Worm (Caenorhabditis elegans): ENCODE results near the gene T02H6.8.

The T02H6.8 gene

ce11 chrII:701371-702139, 20.9 kb downstream of the T02H6.8 start, which contains the start of gene thoc-1 (continued):
- peak; percentile 7 for TF ChIP-seq snu-23 (GFP tag; optimal IDR thresholded peaks at IDR 0.05)
- no peak for TF ChIP-seq grh-1 (GFP tag; IDR thresholded peaks at IDR 0.05)
- TF ChIP-seq ztf-4 (tag; optimal IDR thresholded peaks at IDR 0.05): no peak
- no peak for TF ChIP-seq ceh-90 (tag; optimal IDR thresholded peaks at IDR 0.05)
- TF ChIP-seq vab-15 (tag; optimal IDR thresholded peaks at IDR 0.05): no peak
- TF ChIP-seq mef-2 (tag; optimal IDR thresholded peaks at IDR 0.05): no peak

DNA sequence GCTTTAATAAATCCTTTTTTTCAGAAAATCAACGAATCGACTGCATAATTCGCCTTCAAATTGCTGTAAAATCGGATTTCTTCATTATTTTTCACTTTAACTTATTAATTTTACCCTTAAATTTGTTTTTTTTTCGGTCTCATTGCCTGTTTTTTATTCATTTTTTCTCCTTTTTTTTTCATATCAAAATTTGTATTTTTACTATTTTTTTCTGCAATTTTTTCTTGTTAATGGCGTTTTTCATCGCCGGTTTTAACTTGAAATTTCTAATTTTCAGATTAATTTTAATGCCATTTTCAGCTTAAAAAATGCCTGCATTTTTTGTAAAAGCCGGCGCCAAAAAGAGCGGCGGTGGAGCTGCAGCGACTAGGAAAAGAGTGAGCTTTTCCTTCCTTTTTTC, 28.4 kb downstream of the T02H6.8 start, which contains the start of gene T02H6.1:
TSS of gene T02H6.1 (plus strand) at position 301 of the 400 bp plus-strand sequence.
- TF ChIP-seq lir-3 (tag; optimal IDR thresholded peaks at IDR 0.05; ENCODE audit: poor library complexity) (no peak), nhr-77 (tag; optimal IDR thresholded peaks at IDR 0.05) (no peak), lin-15B (tag; optimal IDR thresholded peaks at IDR 0.05) (no peak), aha-1 (tag; optimal IDR thresholded peaks at IDR 0.05) (no peak), mdl-1 (tag; optimal IDR thresholded peaks at IDR 0.05) (no peak), mef-2 (tag; optimal IDR thresholded peaks at IDR 0.05) (no peak), zag-1 (tag; optimal IDR thresholded peaks at IDR 0.05) (no peak), snu-23 (GFP tag; optimal IDR thresholded peaks at IDR 0.05) (no peak), unc-30 (tag; optimal IDR thresholded peaks at IDR 0.05) (no peak), fos-1 (tag; optimal IDR thresholded peaks at IDR 0.05) (no peak), hpl-2 (GFP tag; optimal IDR thresholded peaks at IDR 0.05) (no peak), nhr-19 (GFP tag; conservative IDR thresholded peaks at IDR 0.05) (no peak)

DNA sequence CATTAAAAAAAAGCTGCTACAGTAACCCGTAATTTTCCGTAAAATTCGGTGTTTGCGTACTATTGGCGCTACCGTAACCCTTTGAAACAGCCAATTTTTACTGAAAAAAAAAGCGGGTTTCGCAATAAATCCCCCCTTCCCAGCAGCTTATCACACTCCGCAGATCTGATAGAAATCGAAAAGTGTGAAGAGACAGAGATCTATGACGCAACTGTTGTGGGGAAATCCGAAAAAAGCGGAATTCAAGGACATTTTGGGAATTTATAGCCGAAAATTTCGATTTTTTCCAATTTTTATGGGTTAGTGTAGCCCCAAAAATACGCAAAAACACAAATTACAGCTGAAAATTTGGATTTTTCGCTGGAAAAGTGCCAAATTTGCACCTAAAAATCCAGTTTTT, 41.3 kb downstream of the T02H6.8 start:
- TF ChIP-seq zag-1 (tag; optimal IDR thresholded peaks at IDR 0.05): no peak
- TF ChIP-seq blmp-1 (tag; optimal IDR thresholded peaks at IDR 0.05): peak; percentile 78

- no peak for TF ChIP-seq lin-39 (tag; optimal IDR thresholded peaks at IDR 0.05)
- TF ChIP-seq swsn-7 (tag; optimal IDR thresholded peaks at IDR 0.05): no peak
- no peak for TF ChIP-seq dsc-1 (tag; optimal IDR thresholded peaks at IDR 0.05)
- no peak for TF ChIP-seq aly-2 (tag; optimal IDR thresholded peaks at IDR 0.05)
- no peak for TF ChIP-seq egl-13 (tag; optimal IDR thresholded peaks at IDR 0.05)
- TF ChIP-seq isw-1 (GFP tag; IDR thresholded peaks at IDR 0.05): no peak
- no peak for TF ChIP-seq ceh-90 (tag; optimal IDR thresholded peaks at IDR 0.05)
- TF ChIP-seq hpl-2 (GFP tag; optimal IDR thresholded peaks at IDR 0.05): no peak
- no peak for TF ChIP-seq nhr-11 (tag; optimal IDR thresholded peaks at IDR 0.05)
- no peak for TF ChIP-seq ceh-8 (GFP tag; optimal IDR thresholded peaks at IDR 0.05)
- TF ChIP-seq grh-1 (GFP tag; IDR thresholded peaks at IDR 0.05): no peak
- no peak for TF ChIP-seq nhr-77 (tag; optimal IDR thresholded peaks at IDR 0.05)
- TF ChIP-seq ceh-63 (GFP tag; optimal IDR thresholded peaks at IDR 0.05): no peak
- no peak for TF ChIP-seq alr-1 (tag; optimal IDR thresholded peaks at IDR 0.05; ENCODE audit: borderline replicate concordance)
- no peak for TF ChIP-seq irx-1 (tag; optimal IDR thresholded peaks at IDR 0.05)
- TF ChIP-seq C34B4.2 (tag; optimal IDR thresholded peaks at IDR 0.05): no peak
- TF ChIP-seq rnt-1 (tag; optimal IDR thresholded peaks at IDR 0.05): no peak
Measured at ce11 chrII:723488-723887, 42.9 kb downstream of the T02H6.8 start, which contains the start of gene rfip-2. TSS of gene rfip-2 (plus strand) at chrII:723788.

DNA sequence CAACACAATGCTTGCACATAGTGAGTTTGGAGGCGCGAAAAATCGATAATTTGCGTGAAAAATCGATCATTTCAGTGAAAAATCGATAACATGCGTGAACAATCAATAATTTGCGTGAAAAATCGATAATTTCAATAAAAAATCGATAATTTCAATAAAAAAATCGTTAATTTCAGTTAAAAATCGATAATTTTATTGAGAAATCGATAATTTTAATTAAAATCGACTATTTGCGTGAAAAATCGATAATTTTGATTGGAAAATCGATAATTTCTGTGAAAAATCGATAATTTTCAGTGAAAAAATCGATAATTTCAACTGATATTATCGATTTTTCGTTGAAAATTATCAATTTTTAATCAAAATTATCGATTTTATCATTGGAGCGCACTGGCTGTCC, 43.4 kb downstream of the T02H6.8 start:
- no peak for TF ChIP-seq unc-62 (GFP tag; optimal IDR thresholded peaks at IDR 0.05)
- no peak for TF ChIP-seq efl-1 (optimal IDR thresholded peaks at IDR 0.05)
- peak in 1 of 2 experiments; percentile 69 for TF ChIP-seq efl-1 (GFP tag; optimal IDR thresholded peaks at IDR 0.05 in 1 of 2)
- TF ChIP-seq ztf-11 (tag; optimal IDR thresholded peaks at IDR 0.05): no peak

Measured in whole organism, L1 larva.